Fruit fly (Drosophila melanogaster) S2 (cell line): ENCODE results near the gene CG7518.

Source experiments
- CG8478 ChIP-seq: fragments of >200 bp; optimal IDR thresholded peaks from 2 replicates; lab custom pipeline; 2018
- CTCF ChIP-seq, 2 experiments: fragments of >200 bp; optimal IDR thresholded peaks; 2 replicates each; lab custom pipeline; 2018

DNA sequence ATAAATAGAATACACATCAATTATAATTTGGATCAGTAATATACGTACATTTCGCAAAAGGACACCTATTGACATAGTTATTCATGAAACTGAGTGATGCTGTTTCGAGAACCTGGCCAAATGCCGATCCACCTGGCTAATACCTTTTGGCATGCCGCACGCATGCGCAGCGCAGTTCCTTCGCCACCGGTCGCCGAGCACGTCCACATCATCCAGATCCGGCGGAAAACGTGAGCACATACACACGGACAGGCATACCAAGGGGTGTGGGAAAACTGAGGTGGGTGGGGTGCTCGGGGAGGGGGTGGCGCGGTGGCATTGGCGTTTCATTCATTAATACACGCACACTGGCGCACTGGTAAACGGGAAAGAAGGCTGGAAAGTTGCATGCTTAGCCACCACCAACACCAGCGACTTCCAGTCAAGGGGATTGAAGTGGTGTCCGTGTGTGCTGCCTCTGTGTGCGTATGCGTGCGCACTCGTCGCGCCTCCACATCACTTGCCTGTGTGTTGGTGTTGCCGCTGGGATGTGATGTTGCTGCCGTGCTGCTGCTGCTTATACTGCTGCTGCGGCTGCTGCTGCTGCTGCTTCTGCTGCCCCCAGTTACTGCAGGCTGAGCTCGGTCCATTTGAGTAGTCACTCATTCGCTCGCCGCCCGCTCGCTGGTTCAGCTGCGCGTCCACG lies 59.4 kb downstream of the CG7518 start, which contains the start of gene sim:
- TF ChIP-seq CG8478 (lab: Kevin White, UChicago) (no peak), CTCF (optimal IDR thresholded peaks at IDR 0.05; lab: Kevin White, UChicago) (no peak)
